Fruit fly (Drosophila melanogaster): ENCODE data around the gene eRF1.

dm6 chr3L:20388983-20389382 is 40.8 kb downstream of the eRF1 start:
- no peak for TF ChIP-seq CG15710 (tag; optimal IDR thresholded peaks at IDR 0.05)
- no peak for TF ChIP-seq CG12605 (GFP tag; IDR thresholded peaks at IDR 0.05)
- TF ChIP-seq CG14655 (GFP tag; optimal IDR thresholded peaks at IDR 0.05) = no peak
- TF ChIP-seq CG13204 (GFP tag; optimal IDR thresholded peaks at IDR 0.05) = no peak
- no peak for TF ChIP-seq CG32121 (GFP tag; IDR thresholded peaks at IDR 0.05)
- no peak for TF ChIP-seq D1 (tag; optimal IDR thresholded peaks at IDR 0.05)
- no peak for TF ChIP-seq CG4496 (GFP tag; IDR thresholded peaks at IDR 0.05)
- TF ChIP-seq CG34367 (tag; optimal IDR thresholded peaks at IDR 0.05) = no peak
